Fruit fly (Drosophila melanogaster): Measurements from ENCODE around the gene Ing5.

Ing5 gene

DNA sequence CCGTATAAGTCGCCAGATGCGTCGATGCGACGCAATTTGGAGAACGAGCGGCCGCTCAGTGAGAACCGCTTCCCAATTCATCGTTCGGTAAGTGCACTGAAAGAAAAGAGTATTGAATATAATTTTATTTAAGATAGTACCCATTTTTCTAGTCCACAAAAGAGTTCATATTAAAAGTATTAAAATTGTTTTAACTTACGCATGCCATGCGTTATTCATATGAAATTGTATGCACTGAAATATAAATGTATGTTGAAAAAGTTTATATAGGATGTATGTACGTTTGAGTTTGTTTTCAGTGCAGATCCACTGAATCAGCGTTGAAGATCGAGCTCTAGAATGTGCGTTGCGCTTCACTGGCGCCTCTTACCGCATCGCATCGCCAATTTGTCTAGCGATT lies 12.5 kb upstream of the Ing5 start:
- TF ChIP-seq Abd-B (GFP tag; optimal IDR thresholded peaks at IDR 0.05): no peak
- TF ChIP-seq jim (GFP tag; optimal IDR thresholded peaks at IDR 0.05): no peak
- no peak for TF ChIP-seq lola (GFP tag; optimal IDR thresholded peaks at IDR 0.05)
- TF ChIP-seq psq (GFP tag; optimal IDR thresholded peaks at IDR 0.05): no peak
- TF ChIP-seq Mio (GFP tag; optimal IDR thresholded peaks at IDR 0.05): no peak
- no peak for TF ChIP-seq HLH106 (tag; optimal IDR thresholded peaks at IDR 0.05)
- no peak for TF ChIP-seq CrebA (GFP tag; optimal IDR thresholded peaks at IDR 0.05; ENCODE audit: borderline replicate concordance)
- TF ChIP-seq brk (GFP tag; optimal IDR thresholded peaks at IDR 0.05): no peak
- no peak for TF ChIP-seq woc (GFP tag; optimal IDR thresholded peaks at IDR 0.05)
- TF ChIP-seq foxo (GFP tag; optimal IDR thresholded peaks at IDR 0.05): no peak
- TF ChIP-seq CG32264 (GFP tag; optimal IDR thresholded peaks at IDR 0.05): no peak
- no peak for TF ChIP-seq GATAd (GFP tag; optimal IDR thresholded peaks at IDR 0.05)
- TF ChIP-seq Hnf4 (GFP tag; optimal IDR thresholded peaks at IDR 0.05): no peak
- no peak for TF ChIP-seq Jra (GFP tag; optimal IDR thresholded peaks at IDR 0.05)
- TF ChIP-seq h (GFP tag; optimal IDR thresholded peaks at IDR 0.05): no peak
- TF ChIP-seq fru (GFP tag; optimal IDR thresholded peaks at IDR 0.05): no peak
- no peak for TF ChIP-seq N (GFP tag; optimal IDR thresholded peaks at IDR 0.05)

dm6 chr2L:13398614-13399161 lies 11.6 kb upstream of the Ing5 start, which contains the start of the genes CG10859 and CG7110:
CG10859 (minus strand) TSS chr2L:13398664.
CG7110 (plus strand) TSS chr2L:13398991.
- TF ChIP-seq rgr (GFP tag; optimal IDR thresholded peaks at IDR 0.05): peak; percentile 38
- TF ChIP-seq foxo (GFP tag; optimal IDR thresholded peaks at IDR 0.05): peak in 1 of 2 experiments; percentile 0
- peak; percentile 20 for TF ChIP-seq HLH106 (tag; optimal IDR thresholded peaks at IDR 0.05)
- TF ChIP-seq tai (GFP tag; optimal IDR thresholded peaks at IDR 0.05): no peak
- TF ChIP-seq woc (GFP tag; optimal IDR thresholded peaks at IDR 0.05): no peak
- peak; percentile 31 for TF ChIP-seq dmrt93B (GFP tag; optimal IDR thresholded peaks at IDR 0.05)
- TF ChIP-seq Myc (optimal IDR thresholded peaks at IDR 0.05): peak; percentile 21
- peak; percentile 48 for TF ChIP-seq sage (GFP tag; optimal IDR thresholded peaks at IDR 0.05)
- no peak for TF ChIP-seq ey (GFP tag; optimal IDR thresholded peaks at IDR 0.05)
- TF ChIP-seq h (GFP tag; optimal IDR thresholded peaks at IDR 0.05): peak; percentile 21
- TF ChIP-seq CG9705 (GFP tag; optimal IDR thresholded peaks at IDR 0.05): peak; percentile 42
- no peak for TF ChIP-seq CrebA (GFP tag; optimal IDR thresholded peaks at IDR 0.05; ENCODE audit: borderline replicate concordance)
- peak; percentile 62 for TF ChIP-seq Sp1 (GFP tag; optimal IDR thresholded peaks at IDR 0.05)

dm6 chr2L:13397393-13397792 lies 10.3 kb upstream of the Ing5 start:
- no peak for TF ChIP-seq dmrt93B (GFP tag; optimal IDR thresholded peaks at IDR 0.05)
- no peak for TF ChIP-seq h (GFP tag; optimal IDR thresholded peaks at IDR 0.05)
- no peak for TF ChIP-seq HLH106 (tag; optimal IDR thresholded peaks at IDR 0.05)
- no peak for TF ChIP-seq Myc (optimal IDR thresholded peaks at IDR 0.05)
- no peak for TF ChIP-seq Abd-B (GFP tag; optimal IDR thresholded peaks at IDR 0.05)
- no peak for TF ChIP-seq foxo (GFP tag; optimal IDR thresholded peaks at IDR 0.05)
- TF ChIP-seq rgr (GFP tag; optimal IDR thresholded peaks at IDR 0.05): no peak
- TF ChIP-seq usp (GFP tag; optimal IDR thresholded peaks at IDR 0.05): no peak
- no peak for TF ChIP-seq woc (GFP tag; optimal IDR thresholded peaks at IDR 0.05)
- TF ChIP-seq sv (GFP tag; optimal IDR thresholded peaks at IDR 0.05): no peak
- TF ChIP-seq psq (GFP tag; optimal IDR thresholded peaks at IDR 0.05): no peak
- no peak for TF ChIP-seq N (GFP tag; optimal IDR thresholded peaks at IDR 0.05)
- TF ChIP-seq Dfd (GFP tag; optimal IDR thresholded peaks at IDR 0.05): no peak
- no peak for TF ChIP-seq pan (optimal IDR thresholded peaks at IDR 0.05)
- no peak for TF ChIP-seq Mio (GFP tag; optimal IDR thresholded peaks at IDR 0.05)
- TF ChIP-seq Jra (GFP tag; optimal IDR thresholded peaks at IDR 0.05): no peak
- no peak for TF ChIP-seq Sp1 (GFP tag; optimal IDR thresholded peaks at IDR 0.05)

DNA sequence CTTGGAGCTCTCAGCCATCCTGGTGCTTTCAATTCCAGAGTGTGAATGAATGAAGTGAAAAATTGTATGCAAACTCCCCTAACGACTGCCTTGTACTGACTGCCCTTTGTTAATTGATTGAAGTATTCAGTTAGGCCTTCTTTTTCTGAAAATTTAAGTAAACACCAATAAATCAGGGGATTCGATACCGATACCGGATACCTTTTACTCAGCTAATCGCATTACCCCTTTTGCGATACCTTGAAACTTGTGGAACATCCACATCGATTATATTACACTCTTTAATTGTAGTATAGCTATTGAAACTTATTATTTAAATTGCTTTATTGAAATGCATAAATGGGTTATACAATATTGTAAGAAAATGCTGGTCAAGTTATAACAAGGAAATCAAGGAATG lies 9.0 kb upstream of the Ing5 start, which contains the start of gene CG16957:
Gene CG16957 (minus strand): TSS at position 101 of the 400 bp plus-strand sequence.
- TF ChIP-seq h (GFP tag; optimal IDR thresholded peaks at IDR 0.05) (no peak), Dfd (GFP tag; optimal IDR thresholded peaks at IDR 0.05) (no peak), Hr83 (GFP tag; optimal IDR thresholded peaks at IDR 0.05; ENCODE audit: poor library complexity, severe bottlenecking) (no peak), sage (GFP tag; optimal IDR thresholded peaks at IDR 0.05) (no peak), Mio (GFP tag; optimal IDR thresholded peaks at IDR 0.05) (no peak), dl (GFP tag; optimal IDR thresholded peaks at IDR 0.05; ENCODE audit: insufficient read depth in 1 of 2, partially characterized antibody in 2 of 2) (no peak), usp (GFP tag; optimal IDR thresholded peaks at IDR 0.05) (no peak), Myc (optimal IDR thresholded peaks at IDR 0.05) (no peak), ey (GFP tag; optimal IDR thresholded peaks at IDR 0.05) (no peak), dsf (GFP tag; optimal IDR thresholded peaks at IDR 0.05; ENCODE audit: borderline replicate concordance) (no peak), Vsx2 (GFP tag; optimal IDR thresholded peaks at IDR 0.05; ENCODE audit: partially characterized antibody) (no peak)

Data from whole organism, wandering third instar larva.